Worm (Caenorhabditis elegans) whole organism, L2 larva: ENCODE data around the gene srx-23.

Experiments used
- ama-1 ChIP-seq: fragments of 150-350 bp; optimal IDR thresholded peaks from 2 replicates; lab custom pipeline; 2018; ENCODE audit warnings: inconsistent platforms
- lin-39 ChIP-seq: fragments of 150-350 bp; optimal IDR thresholded peaks from 2 replicates; lab custom pipeline; 2014; ENCODE audit warnings: missing biosample characterization, missing genetic modification reagents, missing genetic modification characterization
- unc-39 ChIP-seq: fragments of 150-350 bp; optimal IDR thresholded peaks from 2 replicates; lab custom pipeline; 2014; ENCODE audit warnings: missing biosample characterization, missing genetic modification characterization
- ztf-4 ChIP-seq: fragments of 150-350 bp; optimal IDR thresholded peaks from 2 replicates; lab custom pipeline; 2014; ENCODE audit warnings: missing biosample characterization, missing genetic modification characterization

ce11 chrV:724946-725806, 43.0 kb downstream of the srx-23 start:
- TF ChIP-seq unc-39 (no peak), ama-1 (lab: Kevin White, UChicago) (peak; percentile 92), ztf-4 (tag; lab: Kevin White, UChicago) (no peak), lin-39 (tag; lab: Kevin White, UChicago) (no peak)
